Worm (Caenorhabditis elegans) whole organism, late embryonic: ENCODE results near the gene npr-8.

Experiments
- C08G9.2 ChIP-seq: sonication (generic microtip); optimal IDR thresholded peaks from 2 replicates; lab custom pipeline; 2016; ENCODE audit warnings: mild to moderate bottlenecking, missing genetic modification characterization, moderate library complexity, missing compliant biosample characterization
- K09A11.1 ChIP-seq: sonication (generic microtip); optimal IDR thresholded peaks from 2 replicates; lab custom pipeline; 2017; ENCODE audit warnings: antibody characterized with exemption, mild to moderate bottlenecking, missing genetic modification characterization, missing compliant biosample characterization; ENCODE audit not compliant: insufficient read depth
- T23F11.4 ChIP-seq: fragments of 200-800 bp; sonication (Bioruptor generic); optimal IDR thresholded peaks from 2 replicates; lab custom pipeline; 2018; ENCODE audit warnings: mild to moderate bottlenecking, missing genetic modification characterization, missing compliant biosample characterization
- ceh-14 ChIP-seq: sonication (generic microtip); optimal IDR thresholded peaks from 2 replicates; lab custom pipeline; 2016; ENCODE audit warnings: missing genotype, missing genetic modification characterization, missing compliant biosample characterization
- ceh-18 ChIP-seq: sonication (generic microtip); optimal IDR thresholded peaks from 2 replicates; lab custom pipeline; 2016; ENCODE audit warnings: missing genetic modification characterization, missing compliant biosample characterization
- ceh-22 ChIP-seq: sonication (generic microtip); optimal IDR thresholded peaks from 2 replicates; lab custom pipeline; 2017; ENCODE audit warnings: missing biosample characterization, missing genetic modification characterization
- ceh-24 ChIP-seq: sonication (generic microtip); optimal IDR thresholded peaks from 2 replicates; lab custom pipeline; 2016; ENCODE audit warnings: mild to moderate bottlenecking, missing genetic modification characterization, missing compliant biosample characterization
- ceh-9 ChIP-seq: sonication (generic microtip); optimal IDR thresholded peaks from 2 replicates; lab custom pipeline; 2016; ENCODE audit warnings: mild to moderate bottlenecking, missing genetic modification characterization, inconsistent platforms, missing compliant biosample characterization
- dmd-4 ChIP-seq: sonication (generic microtip); optimal IDR thresholded peaks from 2 replicates; lab custom pipeline; 2016; ENCODE audit warnings: borderline replicate concordance, missing genetic modification characterization, missing compliant biosample characterization
- ets-4 ChIP-seq: sonication (generic microtip); optimal IDR thresholded peaks from 2 replicates; lab custom pipeline; 2016; ENCODE audit warnings: missing genetic modification characterization, missing compliant biosample characterization
- gmeb-2 ChIP-seq: sonication (generic microtip); optimal IDR thresholded peaks from 2 replicates; lab custom pipeline; 2016; ENCODE audit warnings: missing genetic modification characterization, inconsistent platforms, missing compliant biosample characterization
- hlh-13 ChIP-seq: fragments of 200-800 bp; sonication (Bioruptor generic); optimal IDR thresholded peaks from 2 replicates; lab custom pipeline; 2018; ENCODE audit warnings: mild to moderate bottlenecking, missing genetic modification characterization, missing compliant biosample characterization
- hlh-15 ChIP-seq: sonication (generic microtip); optimal IDR thresholded peaks from 2 replicates; lab custom pipeline; 2016; ENCODE audit warnings: missing genetic modification characterization, missing compliant biosample characterization
- madf-2 ChIP-seq: sonication (generic microtip); optimal IDR thresholded peaks from 2 replicates; lab custom pipeline; 2017; ENCODE audit warnings: missing genetic modification characterization, missing compliant biosample characterization
- nhr-11 ChIP-seq: fragments of 150-350 bp; optimal IDR thresholded peaks from 2 replicates; lab custom pipeline; 2014; ENCODE audit warnings: missing biosample characterization, missing genetic modification characterization
- pag-3 ChIP-seq: sonication (generic microtip); optimal IDR thresholded peaks from 2 replicates; lab custom pipeline; 2016; ENCODE audit warnings: missing compliant biosample characterization, missing genetic modification characterization, borderline replicate concordance
- pax-1 ChIP-seq: fragments of 150-350 bp; optimal IDR thresholded peaks from 2 replicates; lab custom pipeline; 2014; ENCODE audit warnings: missing biosample characterization, missing genetic modification characterization
- pha-4 ChIP-seq: fragments of 150-350 bp; optimal IDR thresholded peaks from 2 replicates; lab custom pipeline; 2018; ENCODE audit warnings: missing biosample characterization, missing genetic modification reagents, missing genetic modification characterization
- pros-1 ChIP-seq: fragments of 150-350 bp; optimal IDR thresholded peaks from 2 replicates; lab custom pipeline; 2014; ENCODE audit warnings: missing biosample characterization, missing genetic modification reagents, missing genetic modification characterization
- rnt-1 ChIP-seq: sonication (generic microtip); optimal IDR thresholded peaks from 2 replicates; lab custom pipeline; 2016; ENCODE audit warnings: missing genetic modification characterization, missing compliant biosample characterization
- sox-2 ChIP-seq: fragments of 200-800 bp; sonication (Bioruptor generic); IDR thresholded peaks from 2 replicates; pipeline ENCODE4 v1.3.6; 2022; ENCODE audit warnings: missing genetic modification reagents, missing genetic modification characterization, missing compliant biosample characterization
- unc-42 ChIP-seq: sonication (generic microtip); optimal IDR thresholded peaks from 2 replicates; lab custom pipeline; 2016; ENCODE audit warnings: missing genotype, missing genetic modification characterization, missing compliant biosample characterization
- unc-55 ChIP-seq: sonication (generic microtip); optimal IDR thresholded peaks from 2 replicates; lab custom pipeline; 2017; ENCODE audit warnings: missing biosample characterization, missing genetic modification reagents, missing genetic modification characterization
- unc-86 ChIP-seq: sonication (generic microtip); optimal IDR thresholded peaks from 2 replicates; lab custom pipeline; 2016; ENCODE audit warnings: missing genetic modification characterization, missing compliant biosample characterization

The npr-8 gene

ce11 chrX:7431165-7431564 lies 54.1 kb downstream of the npr-8 start, which contains the start of gene clc-2:
Gene clc-2 (plus strand): TSS chrX:7431465.
- no peak for TF ChIP-seq ceh-18 (tag; lab: Kevin White, UChicago)
- TF ChIP-seq ceh-24, result no peak
- TF ChIP-seq K09A11.1 (tag; lab: Kevin White, UChicago), result no peak
- no peak for TF ChIP-seq ets-4 (tag; lab: Kevin White, UChicago)
- no peak for TF ChIP-seq ceh-22 (tag; lab: Kevin White, UChicago)
- TF ChIP-seq unc-55 (GFP tag; lab: Kevin White, UChicago), result no peak
- TF ChIP-seq pros-1 (tag; lab: Kevin White, UChicago), result no peak
- TF ChIP-seq unc-86 (tag; lab: Kevin White, UChicago), result no peak
- no peak for TF ChIP-seq madf-2 (tag; lab: Kevin White, UChicago)
- TF ChIP-seq, all 69 proteins: peak for 0

DNA sequence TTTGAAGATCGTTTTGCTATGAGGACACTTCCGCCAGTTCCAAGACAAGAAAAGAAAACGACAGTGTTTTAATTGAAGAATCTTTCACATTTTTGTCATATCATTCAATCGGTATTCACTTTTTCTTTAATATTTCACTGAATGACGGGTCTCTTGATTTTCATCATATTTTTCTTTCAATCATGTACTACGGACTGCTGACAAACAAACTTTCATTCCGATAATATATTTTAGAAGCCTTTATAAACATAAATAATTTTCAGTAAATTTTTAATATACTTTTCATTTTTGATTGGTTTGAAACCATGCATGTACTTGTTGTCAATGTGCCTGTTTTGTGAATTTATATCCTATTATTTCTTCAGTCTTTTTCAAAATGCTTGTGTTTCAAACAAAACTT lies 56.2 kb downstream of the npr-8 start, which contains the start of gene clc-5:
TSS of gene clc-5 (plus strand) at position 301 of the 400 bp plus-strand sequence.
- TF ChIP-seq rnt-1 (tag; lab: Kevin White, UChicago), result no peak
- TF ChIP-seq sox-2, result no peak
- no peak for TF ChIP-seq dmd-4 (tag; lab: Kevin White, UChicago)
- TF ChIP-seq nhr-11 (tag; lab: Kevin White, UChicago), result no peak
- TF ChIP-seq pax-1, result no peak
- no peak for TF ChIP-seq C08G9.2 (tag; lab: Kevin White, UChicago)
- TF ChIP-seq gmeb-2 (tag; lab: Kevin White, UChicago), result no peak
- TF ChIP-seq madf-2 (tag; lab: Kevin White, UChicago), result no peak
- no peak for TF ChIP-seq pag-3
- no peak for TF ChIP-seq unc-42
- TF ChIP-seq T23F11.4 (GFP tag; lab: Kevin White, UChicago), result no peak
- TF ChIP-seq hlh-13, result no peak

ce11 chrX:7436912-7437311 lies 59.8 kb downstream of the npr-8 start:
- no peak for TF ChIP-seq pha-4 (tag; lab: Kevin White, UChicago)

- TF ChIP-seq hlh-15 (tag; lab: Kevin White, UChicago) (no peak), dmd-4 (tag; lab: Kevin White, UChicago) (no peak), ceh-9 (tag; lab: Kevin White, UChicago) (no peak), ceh-14 (tag; lab: Kevin White, UChicago) (no peak), gmeb-2 (tag; lab: Kevin White, UChicago) (no peak)
Measured at ce11 chrX:7437949-7438348, 60.8 kb downstream of the npr-8 start, which contains the start of gene C01C10.2. Gene C01C10.2 (minus strand): TSS chrX:7438118.
